Fruit fly (Drosophila melanogaster): ENCODE measurements around the gene HDAC11.

The HDAC11 gene

dm6 chr3R:24805048-24805447 is 51.0 kb downstream of the HDAC11 start, which contains the start of gene polybromo:
Gene polybromo (minus strand): TSS chr3R:24805259.
- no peak for TF ChIP-seq Hr38 (GFP tag; optimal IDR thresholded peaks at IDR 0.05)
- TF ChIP-seq CG31627 (GFP tag; optimal IDR thresholded peaks at IDR 0.05), result no peak
- TF ChIP-seq fd85E (GFP tag; optimal IDR thresholded peaks at IDR 0.05), result no peak
